Worm (Caenorhabditis elegans) whole organism, L4 larva: ENCODE data around the gene F14H12.6.

Source experiments
- D1046.2 ChIP-seq: fragments of 200-800 bp; sonication (Bioruptor generic); IDR thresholded peaks from 2 replicates; pipeline ENCODE4 v1.3.6; 2022; ENCODE audit warnings: missing genetic modification characterization, missing compliant biosample characterization
- F44E2.7 ChIP-seq: fragments of 200-800 bp; sonication (Bioruptor generic); IDR thresholded peaks from 2 replicates; pipeline ENCODE4 v2.1.2; 2022; ENCODE audit warnings: missing genetic modification characterization, missing compliant biosample characterization
- F49E8.2 ChIP-seq: sonication (generic microtip); optimal IDR thresholded peaks from 2 replicates; lab custom pipeline; 2016; ENCODE audit warnings: missing compliant biosample characterization, mild to moderate bottlenecking, missing genetic modification characterization, borderline replicate concordance
- T20F7.1 ChIP-seq: fragments of 200-800 bp; sonication (Bioruptor generic); optimal IDR thresholded peaks from 2 replicates; lab custom pipeline; 2018; ENCODE audit warnings: mild to moderate bottlenecking, missing genetic modification characterization, missing compliant biosample characterization
- T26A8.4 ChIP-seq: fragments of 200-800 bp; sonication (Bioruptor generic); IDR thresholded peaks from 2 replicates; pipeline ENCODE4 v1.3.6; 2022; ENCODE audit warnings: missing genetic modification characterization, missing compliant biosample characterization
- Y105C5A.15 ChIP-seq: fragments of 200-800 bp; sonication (Bioruptor generic); IDR thresholded peaks from 2 replicates; pipeline ENCODE4 v1.3.6; 2022; ENCODE audit warnings: missing genetic modification characterization, missing compliant biosample characterization
- Y48G9A.11 ChIP-seq: fragments of 200-800 bp; sonication (Bioruptor generic); IDR thresholded peaks from 2 replicates; pipeline ENCODE4 v1.3.6; 2022; ENCODE audit warnings: missing genetic modification reagents, missing genetic modification characterization, missing compliant biosample characterization
- Y75B8A.6 ChIP-seq: fragments of 200-800 bp; sonication (Bioruptor generic); IDR thresholded peaks from 2 replicates; pipeline ENCODE4 v1.3.6; 2022; ENCODE audit warnings: missing genetic modification reagents, missing genetic modification characterization, missing compliant biosample characterization
- aha-1 ChIP-seq: fragments of 150-350 bp; peaks from one replicate; lab custom pipeline; 2014; ENCODE audit warnings: missing biosample characterization, missing genetic modification characterization
- aly-2 ChIP-seq: sonication (generic microtip); optimal IDR thresholded peaks from 2 replicates; lab custom pipeline; 2018; ENCODE audit warnings: missing biosample characterization, missing genetic modification characterization
- attf-4 ChIP-seq: sonication (generic microtip); optimal IDR thresholded peaks from 3 replicates; lab custom pipeline; 2017; ENCODE audit warnings: missing biosample characterization, missing genetic modification characterization
- ceh-32 ChIP-seq: sonication (generic microtip); optimal IDR thresholded peaks from 2 replicates; lab custom pipeline; 2016; ENCODE audit warnings: mild to moderate bottlenecking, missing genetic modification characterization, missing compliant biosample characterization; ENCODE audit not compliant: poor library complexity
- daf-19 ChIP-seq: fragments of 200-800 bp; sonication (Bioruptor generic); conservative IDR thresholded peaks from 2 replicates; pipeline ENCODE4 v1.3.6; 2022; ENCODE audit warnings: missing genetic modification characterization, missing compliant biosample characterization
- daf-8 ChIP-seq: fragments of 200-800 bp; sonication (Bioruptor generic); IDR thresholded peaks from 2 replicates; pipeline ENCODE4 v1.3.6; 2022; ENCODE audit warnings: missing genetic modification characterization, missing compliant biosample characterization
- dmd-8 ChIP-seq: fragments of 200-800 bp; sonication (Bioruptor generic); IDR thresholded peaks from 2 replicates; pipeline ENCODE4 v1.3.6; 2022; ENCODE audit warnings: missing genetic modification characterization, missing compliant biosample characterization
- dmd-9 ChIP-seq: fragments of 200-800 bp; sonication (Bioruptor generic); IDR thresholded peaks from 2 replicates; pipeline ENCODE4 v1.3.6; 2022; ENCODE audit warnings: missing genetic modification reagents, missing genetic modification characterization, missing compliant biosample characterization
- dpl-1 ChIP-seq: fragments of 150-350 bp; optimal IDR thresholded peaks from 2 replicates; lab custom pipeline; 2014; ENCODE audit warnings: missing biosample characterization, missing genetic modification reagents, missing genetic modification characterization
- egl-27 ChIP-seq: sonication (generic microtip); optimal IDR thresholded peaks from 3 replicates; lab custom pipeline; 2017; ENCODE audit warnings: missing biosample characterization, missing genetic modification reagents, missing genetic modification characterization
- egl-43 ChIP-seq: fragments of 200-800 bp; sonication (Bioruptor generic); IDR thresholded peaks from 2 replicates; pipeline ENCODE4 v1.3.6; 2022; ENCODE audit warnings: missing genetic modification reagents, missing genetic modification characterization, missing compliant biosample characterization
- hlh-30 ChIP-seq: sonication (generic microtip); optimal IDR thresholded peaks from 2 replicates; lab custom pipeline; 2017; ENCODE audit warnings: antibody characterized with exemption, mild to moderate bottlenecking, missing genetic modification characterization, missing compliant biosample characterization; ENCODE audit not compliant: insufficient read depth
- hmg-1.1 ChIP-seq: fragments of 200-800 bp; sonication (Bioruptor generic); IDR thresholded peaks from 2 replicates; pipeline ENCODE4 v1.3.6; 2022; ENCODE audit warnings: missing genetic modification reagents, missing genetic modification characterization, missing compliant biosample characterization
- lim-7 ChIP-seq: fragments of 200-800 bp; sonication (Bioruptor generic); IDR thresholded peaks from 2 replicates; pipeline ENCODE4 v1.3.6; 2022; ENCODE audit warnings: missing genetic modification characterization, missing compliant biosample characterization
- lin-39 ChIP-seq: fragments of 150-350 bp; optimal IDR thresholded peaks from 2 replicates; lab custom pipeline; 2014; ENCODE audit warnings: missing biosample characterization, missing genetic modification reagents, missing genetic modification characterization
- lir-3 ChIP-seq: sonication (generic microtip); optimal IDR thresholded peaks from 2 replicates; lab custom pipeline; 2016; ENCODE audit warnings: mild to moderate bottlenecking, missing genetic modification characterization, missing compliant biosample characterization
- lsy-2 ChIP-seq, 2 experiments: fragments of 150-350 bp in 1 of 2; sonication (generic microtip) in 1 of 2; optimal IDR thresholded peaks; 2 replicates each; lab custom pipeline; 2014 to 2017; ENCODE audit warnings: missing biosample characterization in 2 of 2, missing genetic modification characterization in 2 of 2
- madf-5 ChIP-seq, 2 experiments: fragments of 200-800 bp; sonication (Bioruptor generic); IDR thresholded peaks; 2 replicates each; pipeline ENCODE4 v1.3.6; 2022; ENCODE audit warnings: missing compliant biosample characterization in 2 of 2, missing genetic modification characterization in 2 of 2
- mxl-3 ChIP-seq: fragments of 200-800 bp; sonication (Bioruptor generic); optimal IDR thresholded peaks from 2 replicates; lab custom pipeline; 2018; ENCODE audit warnings: mild to moderate bottlenecking, missing genetic modification characterization, missing compliant biosample characterization
- nhr-111 ChIP-seq: fragments of 200-800 bp; sonication (Bioruptor generic); optimal IDR thresholded peaks from 2 replicates; lab custom pipeline; 2018; ENCODE audit warnings: mild to moderate bottlenecking, missing genetic modification characterization, missing compliant biosample characterization
- nhr-25 ChIP-seq: sonication (generic microtip); optimal IDR thresholded peaks from 2 replicates; lab custom pipeline; 2017; ENCODE audit warnings: missing genetic modification characterization, mild to moderate bottlenecking, missing compliant biosample characterization, antibody characterized with exemption, moderate library complexity, borderline replicate concordance; ENCODE audit not compliant: insufficient read depth
- nhr-28 ChIP-seq: fragments of 150-350 bp; optimal IDR thresholded peaks from 2 replicates; lab custom pipeline; 2014; ENCODE audit warnings: missing biosample characterization, missing genetic modification characterization
- nhr-6 ChIP-seq: fragments of 150-350 bp; optimal IDR thresholded peaks from 2 replicates; lab custom pipeline; 2014; ENCODE audit warnings: missing biosample characterization, missing genetic modification characterization
- pha-4 ChIP-seq, 2 experiments: fragments of 150-350 bp in 1 of 2; fragments of 200-800 bp in 1 of 2; sonication (Bioruptor generic) in 1 of 2; IDR thresholded peaks in 1 of 2; optimal IDR thresholded peaks in 1 of 2; 2 replicates each; pipeline versions ENCODE4 v1.3.6 to Lab custom; 2014 to 2022; ENCODE audit warnings: missing genetic modification characterization in 2 of 2, missing genetic modification reagents in 2 of 2, missing biosample characterization in 1 of 2, missing compliant biosample characterization in 1 of 2
- php-3 ChIP-seq: fragments of 200-800 bp; sonication (Bioruptor generic); IDR thresholded peaks from 2 replicates; pipeline ENCODE4 v1.3.6; 2022; ENCODE audit warnings: missing genetic modification reagents, missing genetic modification characterization, missing compliant biosample characterization
- saeg-2 ChIP-seq: fragments of 200-800 bp; sonication (Bioruptor generic); IDR thresholded peaks from 2 replicates; pipeline ENCODE4 v1.3.6; 2022; ENCODE audit warnings: missing genetic modification reagents, missing genetic modification characterization, missing compliant biosample characterization
- set-16 ChIP-seq: fragments of 200-800 bp; sonication (Bioruptor generic); IDR thresholded peaks from 2 replicates; pipeline ENCODE4 v1.3.6; 2022; ENCODE audit warnings: missing genetic modification reagents, missing genetic modification characterization, missing compliant biosample characterization
- snpc-1.2 ChIP-seq: fragments of 200-800 bp; sonication (Bioruptor generic); IDR thresholded peaks from 2 replicates; pipeline ENCODE4 v1.3.6; 2022; ENCODE audit warnings: missing genetic modification reagents, missing genetic modification characterization, missing compliant biosample characterization
- spr-3 ChIP-seq: fragments of 200-800 bp; sonication (Bioruptor generic); optimal IDR thresholded peaks from 2 replicates; lab custom pipeline; 2018; ENCODE audit warnings: mild to moderate bottlenecking, missing genetic modification characterization, missing compliant biosample characterization
- unc-39 ChIP-seq: sonication (generic microtip); optimal IDR thresholded peaks from 2 replicates; lab custom pipeline; 2017; ENCODE audit warnings: missing biosample characterization, missing genetic modification characterization
- zag-1 ChIP-seq: fragments of 150-350 bp; optimal IDR thresholded peaks from 2 replicates; lab custom pipeline; 2014; ENCODE audit warnings: missing biosample characterization, missing genetic modification characterization
- zfp-3 ChIP-seq: fragments of 200-800 bp; sonication (Bioruptor generic); conservative IDR thresholded peaks from 2 replicates; pipeline ENCODE4 v1.3.6; 2022; ENCODE audit warnings: missing genetic modification reagents, missing genetic modification characterization, missing compliant biosample characterization
- zip-11 ChIP-seq: fragments of 200-800 bp; sonication (Bioruptor generic); IDR thresholded peaks from 2 replicates; pipeline ENCODE4 v1.3.6; 2022; ENCODE audit warnings: missing genetic modification characterization, missing compliant biosample characterization
- ztf-7 ChIP-seq: fragments of 150-350 bp; optimal IDR thresholded peaks from 2 replicates; lab custom pipeline; 2014; ENCODE audit warnings: missing biosample characterization, missing genetic modification characterization

Gene F14H12.6

ce11 chrX:4395073-4395850 is 37.9 kb upstream of the F14H12.6 start (continued):
- no peak for TF ChIP-seq saeg-2 (GFP tag; lab: Robert Waterston, UW)
- no peak for TF ChIP-seq ceh-32 (tag; lab: Kevin White, UChicago)
- no peak for TF ChIP-seq zip-11 (GFP tag; lab: Robert Waterston, UW)
- TF ChIP-seq pha-4 (GFP tag; IDR thresholded peaks at IDR 0.05; lab: Robert Waterston, UW) = peak; percentile 74; the same call in 1 of the 2 replicates
- no peak for TF ChIP-seq pha-4 (tag; optimal IDR thresholded peaks at IDR 0.05; lab: Kevin White, UChicago)
- TF ChIP-seq nhr-111 (GFP tag; lab: Kevin White, UChicago) = no peak

ce11 chrX:4394505-4394904 is 37.1 kb upstream of the F14H12.6 start:
- 0 out of 2 replicates have a peak, but pooled peaks have one; percentile 21 for TF ChIP-seq Y48G9A.11

- TF ChIP-seq lir-3 (tag; lab: Kevin White, UChicago) = no peak
- TF ChIP-seq attf-4 (tag; lab: Kevin White, UChicago) = no peak
- TF ChIP-seq madf-5 (GFP tag; IDR thresholded peaks at IDR 0.05; lab: Robert Waterston, UW) = no peak
- TF ChIP-seq ztf-7 = no peak
- 0 out of 2 replicates have a peak, but pooled peaks have one; percentile 19 for TF ChIP-seq hmg-1.1
- TF ChIP-seq hlh-30 (tag; lab: Kevin White, UChicago) = no peak
- no peak for TF ChIP-seq dmd-9 (GFP tag; lab: Robert Waterston, UW)
- peak; percentile 81 for TF ChIP-seq aha-1 (tag; lab: Kevin White, UChicago)
Measured at ce11 chrX:4391680-4392079, 34.3 kb upstream of the F14H12.6 start.

ce11 chrX:4388834-4389409 is 31.6 kb upstream of the F14H12.6 start, which contains the start of gene dpy-23:
dpy-23 (plus strand) TSS chrX:4389359.
- TF ChIP-seq Y75B8A.6 (GFP tag; lab: Robert Waterston, UW) = no peak
- peak; percentile 89 for TF ChIP-seq set-16
- TF ChIP-seq daf-8 (GFP tag; lab: Robert Waterston, UW) = no peak
- no peak for TF ChIP-seq F44E2.7 (GFP tag; lab: Robert Waterston, UW)
- TF ChIP-seq egl-43 = peak; percentile 89
- no peak for TF ChIP-seq F49E8.2 (tag; lab: Kevin White, UChicago)
- TF ChIP-seq php-3 (GFP tag; lab: Robert Waterston, UW) = no peak
- peak; percentile 82 for TF ChIP-seq T26A8.4 (GFP tag; lab: Robert Waterston, UW)
- TF ChIP-seq nhr-28 (tag; lab: Kevin White, UChicago) = peak; percentile 93
- no peak for TF ChIP-seq dmd-8
- TF ChIP-seq Y105C5A.15 (GFP tag; lab: Robert Waterston, UW) = no peak
- TF ChIP-seq T20F7.1 (GFP tag; lab: Kevin White, UChicago) = peak; percentile 75
- peak; percentile 80 to 89 for TF ChIP-seq lsy-2 (tag; optimal IDR thresholded peaks at IDR 0.05; lab: Kevin White, UChicago)
- peak; percentile 77 for TF ChIP-seq zag-1
- TF ChIP-seq lim-7 (GFP tag; lab: Robert Waterston, UW) = peak; percentile 63
- TF ChIP-seq hlh-30 (tag; lab: Kevin White, UChicago) = peak; percentile 97
- no peak for TF ChIP-seq D1046.2 (GFP tag; lab: Robert Waterston, UW)
- TF ChIP-seq zfp-3 (GFP tag; lab: Robert Waterston, UW) = peak; percentile 67; the same call in 1 of the 2 replicates
- no peak for TF ChIP-seq snpc-1.2 (GFP tag; lab: Robert Waterston, UW)
- no peak for TF ChIP-seq lin-39
- TF ChIP-seq daf-19 (GFP tag; lab: Robert Waterston, UW) = no peak
- TF ChIP-seq aha-1 (tag; lab: Kevin White, UChicago) = peak; percentile 99
- TF ChIP-seq unc-39 (tag; lab: Kevin White, UChicago) = no peak
- TF ChIP-seq egl-27 (tag; lab: Kevin White, UChicago) = no peak
- peak; percentile 95 for TF ChIP-seq nhr-6
- no peak for TF ChIP-seq aly-2 (tag; lab: Kevin White, UChicago)
- TF ChIP-seq mxl-3 = peak; percentile 82
- TF ChIP-seq ztf-7 = peak; percentile 52
- no peak for TF ChIP-seq spr-3 (GFP tag; lab: Kevin White, UChicago)
- peak; percentile 90 for TF ChIP-seq nhr-25 (tag; lab: Kevin White, UChicago)
- TF ChIP-seq dpl-1 (GFP tag; lab: Kevin White, UChicago) = peak; percentile 61
